Worm (Caenorhabditis elegans): ENCODE measurements around the gene srx-18.

- no peak for TF ChIP-seq lin-39 (tag; optimal IDR thresholded peaks at IDR 0.05)
- TF ChIP-seq ama-1 (optimal IDR thresholded peaks at IDR 0.05), result no peak
- no peak for TF ChIP-seq pag-3 (tag; optimal IDR thresholded peaks at IDR 0.05; ENCODE audit: borderline replicate concordance, insufficient read depth)
- TF ChIP-seq fos-1 (tag; optimal IDR thresholded peaks at IDR 0.05), result no peak
- TF ChIP-seq unc-62 (GFP tag; optimal IDR thresholded peaks at IDR 0.05), result no peak
- TF ChIP-seq jun-1 (tag; optimal IDR thresholded peaks at IDR 0.05), result no peak
- no peak for TF ChIP-seq nhr-76 (tag; optimal IDR thresholded peaks at IDR 0.05)
- TF ChIP-seq ztf-4 (tag; optimal IDR thresholded peaks at IDR 0.05), result no peak
- TF ChIP-seq snpc-4 (tag; optimal IDR thresholded peaks at IDR 0.05), result no peak
Measured at ce11 chrV:17821805-17822204, 23.1 kb upstream of the srx-18 start, which contains the start of gene srh-300.

Data from whole organism, L1 larva.